Worm (Caenorhabditis elegans): ENCODE results near the gene cfap-20.

DNA sequence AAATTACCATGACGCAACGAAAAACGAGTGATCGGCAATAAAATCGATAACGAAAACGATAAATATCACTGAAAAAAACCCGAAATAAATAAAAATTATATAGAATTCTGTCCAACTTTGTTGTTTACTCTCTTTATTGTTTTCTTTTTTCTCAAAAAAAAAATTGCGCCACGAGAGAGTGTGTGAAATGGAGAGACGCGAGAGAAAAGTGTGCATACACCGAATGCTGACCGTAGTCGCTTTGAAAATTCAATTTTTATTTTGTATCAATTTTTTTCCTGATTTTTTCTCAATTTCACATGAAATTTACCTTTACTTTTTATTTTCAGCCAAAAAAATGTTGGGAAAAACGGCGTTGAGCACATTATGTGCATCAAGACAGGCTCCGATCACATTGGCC, 27.4 kb downstream of the cfap-20 start, which contains the start of the genes M01F1.4 and mrpl-35:
- no peak for TF ChIP-seq elt-3 (tag; optimal IDR thresholded peaks at IDR 0.05)
- TF ChIP-seq fos-1 (tag; optimal IDR thresholded peaks at IDR 0.05), result peak; percentile 34
- TF ChIP-seq aly-2 (tag; optimal IDR thresholded peaks at IDR 0.05), result no peak
- TF ChIP-seq blmp-1 (tag; optimal IDR thresholded peaks at IDR 0.05; ENCODE audit: insufficient read depth), result no peak
- TF ChIP-seq alr-1 (tag; optimal IDR thresholded peaks at IDR 0.05), result no peak
- peak; percentile 85 to 98 for TF ChIP-seq lsy-2 (tag; optimal IDR thresholded peaks at IDR 0.05)
- no peak for TF ChIP-seq nhr-25 (tag; optimal IDR thresholded peaks at IDR 0.05)
- no peak for TF ChIP-seq ceh-82 (tag; optimal IDR thresholded peaks at IDR 0.05)
- no peak for TF ChIP-seq dmd-4 (tag; optimal IDR thresholded peaks at IDR 0.05)
- no peak for TF ChIP-seq skn-1 (tag; optimal IDR thresholded peaks at IDR 0.05)

Measured in whole organism, L2 larva.